Fruit fly (Drosophila melanogaster) whole organism, adult: ENCODE data around the gene CG33253.
A peak's percentile ranks its signal among the peaks of the same experiment; 100 is the strongest.

ENCODE experiments used
- CG33017 ChIP-seq: fragments of 200-800 bp; sonication (Bioruptor generic); optimal IDR thresholded peaks from 2 replicates; lab custom pipeline; 2018; ENCODE audit warnings: missing biosample characterization, mild to moderate bottlenecking, missing genetic modification characterization, moderate library complexity
- Mnt ChIP-seq: fragments of 200-800 bp; sonication (Bioruptor generic); optimal IDR thresholded peaks from 2 replicates; lab custom pipeline; 2016; ENCODE audit warnings: missing biosample characterization, mild to moderate bottlenecking, missing genetic modification characterization

- peak; percentile 73 for TF ChIP-seq Mnt (GFP tag; lab: Kevin White, UChicago)
- no peak for TF ChIP-seq CG33017 (tag; lab: Kevin White, UChicago)
These were observed 15.4 kb upstream of the CG33253 start for dm6 chrX:19167586-19168403.
